Worm (Caenorhabditis elegans): ENCODE measurements around the gene ugt-17.

ugt-17 gene

ce11 chrV:10065679-10066078 lies 39.1 kb downstream of the ugt-17 start:
- TF ChIP-seq nfya-1 (tag; optimal IDR thresholded peaks at IDR 0.05) (no peak), madf-2 (tag; optimal IDR thresholded peaks at IDR 0.05) (no peak), ref-2 (tag; optimal IDR thresholded peaks at IDR 0.05) (no peak), T23F11.4 (GFP tag; optimal IDR thresholded peaks at IDR 0.05) (no peak), fkh-6 (tag; optimal IDR thresholded peaks at IDR 0.05) (no peak), ceh-30 (tag; optimal IDR thresholded peaks at IDR 0.05) (no peak), unc-86 (tag; optimal IDR thresholded peaks at IDR 0.05) (no peak), ceh-2 (tag; optimal IDR thresholded peaks at IDR 0.05) (no peak), sdc-2 (tag; optimal IDR thresholded peaks at IDR 0.05) (no peak), ceh-34 (tag; optimal IDR thresholded peaks at IDR 0.05) (no peak), dve-1 (tag; optimal IDR thresholded peaks at IDR 0.05) (no peak)

ce11 chrV:10064221-10064620 lies 40.5 kb downstream of the ugt-17 start, which contains the start of gene fipr-13:
Gene fipr-13, plus strand, starts transcription at chrV:10064521.
- TF ChIP-seq pha-2 (tag; optimal IDR thresholded peaks at IDR 0.05) (no peak), ahr-1 (tag; optimal IDR thresholded peaks at IDR 0.05) (no peak), unc-3 (GFP tag; conservative IDR thresholded peaks at IDR 0.05) (no peak), unc-3 (tag; optimal IDR thresholded peaks at IDR 0.05) (no peak), ceh-14 (tag; optimal IDR thresholded peaks at IDR 0.05) (no peak), ceh-48 (tag; optimal IDR thresholded peaks at IDR 0.05) (no peak), ceh-45 (GFP tag; IDR thresholded peaks at IDR 0.05) (no peak), tbx-2 (tag; optimal IDR thresholded peaks at IDR 0.05) (no peak), F13H6.1 (tag; optimal IDR thresholded peaks at IDR 0.05) (no peak), ceh-9 (tag; optimal IDR thresholded peaks at IDR 0.05) (no peak), sdc-2 (tag; optimal IDR thresholded peaks at IDR 0.05) (no peak), ceh-34 (tag; optimal IDR thresholded peaks at IDR 0.05) (no peak), sox-2 (GFP tag; IDR thresholded peaks at IDR 0.05) (no peak), ceh-30 (tag; optimal IDR thresholded peaks at IDR 0.05) (no peak), K09A11.1 (tag; optimal IDR thresholded peaks at IDR 0.05; ENCODE audit: insufficient read depth) (no peak)

ce11 chrV:10060039-10060438 lies 44.7 kb downstream of the ugt-17 start:
- TF ChIP-seq tbx-2 (tag; optimal IDR thresholded peaks at IDR 0.05) (no peak), lim-6 (tag; optimal IDR thresholded peaks at IDR 0.05) (no peak), pag-3 (tag; optimal IDR thresholded peaks at IDR 0.05; ENCODE audit: borderline replicate concordance) (no peak), elt-4 (tag; optimal IDR thresholded peaks at IDR 0.05) (no peak), ztf-16 (tag; optimal IDR thresholded peaks at IDR 0.05) (no peak), ama-1 (optimal IDR thresholded peaks at IDR 0.05) (no peak), ceh-19 (GFP tag; optimal IDR thresholded peaks at IDR 0.05) (no peak), che-1 (tag; optimal IDR thresholded peaks at IDR 0.05) (no peak), nhr-11 (tag; optimal IDR thresholded peaks at IDR 0.05) (no peak), T23F11.4 (GFP tag; optimal IDR thresholded peaks at IDR 0.05) (no peak), gmeb-2 (tag; optimal IDR thresholded peaks at IDR 0.05) (no peak), ceh-34 (tag; optimal IDR thresholded peaks at IDR 0.05) (no peak), rnt-1 (tag; optimal IDR thresholded peaks at IDR 0.05) (no peak), mec-3 (tag; optimal IDR thresholded peaks at IDR 0.05; ENCODE audit: borderline replicate concordance) (no peak), madf-2 (tag; optimal IDR thresholded peaks at IDR 0.05) (no peak), dmd-4 (tag; optimal IDR thresholded peaks at IDR 0.05; ENCODE audit: borderline replicate concordance) (no peak), ceh-48 (tag; optimal IDR thresholded peaks at IDR 0.05) (no peak), pax-1 (tag; optimal IDR thresholded peaks at IDR 0.05) (no peak)

- no peak for TF ChIP-seq ets-4 (tag; optimal IDR thresholded peaks at IDR 0.05)
- TF ChIP-seq ceh-18 (tag; optimal IDR thresholded peaks at IDR 0.05) = no peak
- TF ChIP-seq elt-4 (tag; optimal IDR thresholded peaks at IDR 0.05) = no peak
- no peak for TF ChIP-seq ceh-24 (tag; optimal IDR thresholded peaks at IDR 0.05)
- TF ChIP-seq ceh-34 (tag; optimal IDR thresholded peaks at IDR 0.05) = no peak
- no peak for TF ChIP-seq hlh-8 (tag; optimal IDR thresholded peaks at IDR 0.05)
- TF ChIP-seq sox-2 (GFP tag; IDR thresholded peaks at IDR 0.05) = no peak
- no peak for TF ChIP-seq syd-9 (tag; optimal IDR thresholded peaks at IDR 0.05)
- no peak for TF ChIP-seq hlh-6 (tag; optimal IDR thresholded peaks at IDR 0.05)
- TF ChIP-seq ceh-30 (tag; optimal IDR thresholded peaks at IDR 0.05) = no peak
- TF ChIP-seq nhr-232 (tag; optimal IDR thresholded peaks at IDR 0.05) = no peak
- no peak for TF ChIP-seq gmeb-2 (tag; optimal IDR thresholded peaks at IDR 0.05)
- no peak for TF ChIP-seq ceh-6 (GFP tag; optimal IDR thresholded peaks at IDR 0.05)
- TF ChIP-seq nfya-1 (tag; optimal IDR thresholded peaks at IDR 0.05) = no peak
- TF ChIP-seq hlh-15 (tag; optimal IDR thresholded peaks at IDR 0.05) = no peak
- TF ChIP-seq madf-2 (tag; optimal IDR thresholded peaks at IDR 0.05) = no peak
- TF ChIP-seq ama-1 (optimal IDR thresholded peaks at IDR 0.05) = no peak
- TF ChIP-seq ref-2 (tag; optimal IDR thresholded peaks at IDR 0.05) = no peak
- no peak for TF ChIP-seq K02D7.2 (tag; optimal IDR thresholded peaks at IDR 0.05)
Observed at ce11 chrV:10058748-10059147, 46.0 kb downstream of the ugt-17 start.
